Worm (Caenorhabditis elegans): ENCODE data around the gene ZC239.21.
A peak's percentile ranks its signal among the peaks of the same experiment; 100 is the strongest.

The ZC239.21 gene

DNA sequence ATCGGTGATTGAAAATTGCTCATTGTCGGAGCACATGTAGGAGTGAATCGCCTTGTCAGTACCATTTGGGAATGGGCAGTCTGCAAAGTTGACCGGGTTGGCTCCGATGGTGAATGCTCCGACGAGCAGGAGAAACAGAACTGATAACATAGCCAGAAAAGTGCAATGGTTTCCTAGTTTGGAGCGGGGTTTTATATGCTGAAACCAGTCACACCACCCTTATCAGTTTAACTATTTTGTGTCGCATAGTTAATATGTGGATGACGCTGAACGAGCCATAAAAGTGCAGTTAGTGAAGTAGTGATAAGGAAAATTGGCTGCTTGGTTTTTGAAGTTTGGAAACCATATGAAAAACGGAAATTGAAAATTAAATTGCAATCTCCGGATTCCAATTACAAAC, 39.1 kb downstream of the ZC239.21 start, which contains the start of gene C17F4.7:
TSS of gene C17F4.7 (minus strand) at position 180 of the 400 bp plus-strand sequence.
- TF ChIP-seq nhr-129 (tag; optimal IDR thresholded peaks at IDR 0.05) (no peak), R02D3.7 (tag; optimal IDR thresholded peaks at IDR 0.05) (no peak), peb-1 (tag; optimal IDR thresholded peaks at IDR 0.05) (no peak), fos-1 (tag; optimal IDR thresholded peaks at IDR 0.05) (peak; percentile 69), F13H6.1 (tag; optimal IDR thresholded peaks at IDR 0.05) (peak; percentile 2), sma-3 (GFP tag; optimal IDR thresholded peaks at IDR 0.05) (peak; percentile 9), sma-9 (GFP tag; optimal IDR thresholded peaks at IDR 0.05) (peak; percentile 52), sma-9 (tag; optimal IDR thresholded peaks at IDR 0.05) (no peak), ceh-16 (tag; optimal IDR thresholded peaks at IDR 0.05) (no peak), lin-39 (tag; optimal IDR thresholded peaks at IDR 0.05) (no peak), crh-2 (tag; optimal IDR thresholded peaks at IDR 0.05) (peak; percentile 87), gmeb-1 (tag; optimal IDR thresholded peaks at IDR 0.05) (peak; percentile 29)

DNA sequence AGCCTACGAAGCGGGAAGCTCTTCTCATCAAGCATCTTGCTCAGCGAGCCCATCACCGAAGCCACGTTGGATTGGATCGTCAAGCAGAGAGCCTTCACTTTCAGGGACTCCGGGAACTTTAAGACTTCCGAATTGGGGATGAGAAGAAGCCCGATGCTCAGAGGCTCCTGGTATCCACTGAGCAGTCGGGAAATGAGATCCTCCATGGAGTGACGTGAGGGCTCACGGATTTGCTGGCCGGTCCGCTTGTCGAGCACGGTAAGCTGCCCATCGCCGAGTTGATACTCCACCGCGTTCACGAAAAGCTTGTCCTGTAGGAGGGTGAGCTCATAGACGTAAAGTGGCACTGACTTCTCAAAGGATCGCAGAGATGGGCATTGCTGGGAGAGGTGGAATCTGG, 40.8 kb downstream of the ZC239.21 start:
- TF ChIP-seq mdl-1 (tag; optimal IDR thresholded peaks at IDR 0.05) (no peak), ceh-16 (tag; optimal IDR thresholded peaks at IDR 0.05) (no peak), ZK546.5 (tag; optimal IDR thresholded peaks at IDR 0.05) (no peak), ceh-82 (tag; optimal IDR thresholded peaks at IDR 0.05) (no peak), blmp-1 (tag; optimal IDR thresholded peaks at IDR 0.05; ENCODE audit: insufficient read depth) (no peak), nhr-11 (tag; optimal IDR thresholded peaks at IDR 0.05) (no peak), lin-39 (tag; optimal IDR thresholded peaks at IDR 0.05) (no peak)

DNA sequence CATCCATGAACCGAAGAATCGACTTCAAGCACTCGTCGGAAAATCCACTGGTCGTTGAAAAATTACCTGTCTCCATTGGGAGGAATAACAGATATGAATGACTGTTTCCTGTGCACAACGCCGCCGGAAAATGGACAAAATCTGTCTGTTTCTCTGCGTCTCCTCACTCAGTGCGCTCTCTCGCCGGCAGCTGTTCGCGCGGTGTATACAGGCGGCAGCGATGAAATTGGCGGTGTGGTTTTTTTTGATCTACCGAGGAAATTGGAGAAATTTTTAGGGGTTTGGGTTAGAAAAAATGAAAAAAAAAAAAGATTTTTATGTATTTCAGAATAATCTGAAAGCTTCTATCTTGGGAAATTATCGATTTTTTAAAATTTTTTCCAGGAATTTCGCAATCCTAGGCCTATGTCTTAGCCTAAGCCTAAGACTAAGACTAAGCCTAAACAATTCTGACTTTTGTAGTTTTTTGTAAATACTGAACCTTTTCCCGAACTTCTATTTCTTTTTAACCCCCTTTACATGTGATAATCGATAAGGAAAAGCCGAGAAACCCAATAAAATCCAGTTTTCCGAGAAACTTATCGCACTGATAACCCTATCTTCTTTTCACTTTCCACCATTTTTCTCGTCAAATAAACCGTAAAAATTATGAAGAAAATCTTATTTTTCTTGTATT, 41.4 kb downstream of the ZC239.21 start, which contains the start of the genes fbxc-50 and C17F4.2:
TSS of gene fbxc-50 (minus strand) at position 81 of the 676 bp plus-strand sequence.
TSS of gene C17F4.2 (plus strand) at position 626 of the 676 bp plus-strand sequence.
- no peak for TF ChIP-seq R02D3.7 (tag; optimal IDR thresholded peaks at IDR 0.05)
- TF ChIP-seq ceh-16 (tag; optimal IDR thresholded peaks at IDR 0.05), result no peak
- no peak for TF ChIP-seq ama-1 (optimal IDR thresholded peaks at IDR 0.05)
- no peak for TF ChIP-seq sma-9 (GFP tag; optimal IDR thresholded peaks at IDR 0.05)
- TF ChIP-seq sma-9 (tag; optimal IDR thresholded peaks at IDR 0.05), result no peak
- TF ChIP-seq aly-2 (tag; optimal IDR thresholded peaks at IDR 0.05), result no peak
- no peak for TF ChIP-seq zag-1 (tag; optimal IDR thresholded peaks at IDR 0.05)
- no peak for TF ChIP-seq blmp-1 (tag; optimal IDR thresholded peaks at IDR 0.05; ENCODE audit: insufficient read depth)
- no peak for TF ChIP-seq nhr-10 (tag; optimal IDR thresholded peaks at IDR 0.05)
- no peak for TF ChIP-seq mab-5 (tag; optimal IDR thresholded peaks at IDR 0.05)
- no peak for TF ChIP-seq lin-11 (tag; optimal IDR thresholded peaks at IDR 0.05)
- TF ChIP-seq ceh-82 (tag; optimal IDR thresholded peaks at IDR 0.05), result no peak
- no peak for TF ChIP-seq nhr-77 (tag; optimal IDR thresholded peaks at IDR 0.05)
- no peak for TF ChIP-seq nhr-23 (tag; optimal IDR thresholded peaks at IDR 0.05)

DNA sequence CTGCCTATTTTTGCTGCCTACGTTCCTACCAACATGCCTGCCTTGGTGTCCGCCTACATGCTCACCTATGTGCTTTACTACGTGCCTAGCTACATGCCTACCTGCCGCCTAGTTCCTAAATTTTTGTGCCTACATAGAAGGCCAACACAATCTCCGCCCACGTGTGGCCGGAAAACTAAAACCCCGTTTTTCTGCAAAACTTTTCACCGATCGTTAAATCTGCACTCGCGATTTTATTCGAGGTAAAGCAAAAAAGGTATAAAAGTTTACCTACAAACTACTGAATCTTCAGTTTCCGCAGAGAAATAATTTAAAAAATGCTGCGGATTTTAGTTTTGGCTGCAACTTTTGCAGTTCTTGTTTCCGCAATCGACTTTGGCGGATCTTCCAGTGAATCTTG, 42.7 kb downstream of the ZC239.21 start, which contains the start of gene clec-124:
TSS of gene clec-124 (plus strand) at position 301 of the 400 bp plus-strand sequence.
- TF ChIP-seq unc-39 (tag; optimal IDR thresholded peaks at IDR 0.05), result no peak
- no peak for TF ChIP-seq sem-4 (tag; optimal IDR thresholded peaks at IDR 0.05)
- TF ChIP-seq ZK546.5 (tag; optimal IDR thresholded peaks at IDR 0.05), result no peak
- TF ChIP-seq nhr-21 (tag; optimal IDR thresholded peaks at IDR 0.05), result no peak
- no peak for TF ChIP-seq ztf-1 (GFP tag; conservative IDR thresholded peaks at IDR 0.05)
- no peak for TF ChIP-seq skn-1 (tag; optimal IDR thresholded peaks at IDR 0.05)
- no peak for TF ChIP-seq blmp-1 (tag; optimal IDR thresholded peaks at IDR 0.05; ENCODE audit: insufficient read depth)
- TF ChIP-seq ztf-11 (tag; optimal IDR thresholded peaks at IDR 0.05), result no peak
- no peak for TF ChIP-seq nhr-12 (tag; optimal IDR thresholded peaks at IDR 0.05)
- TF ChIP-seq lin-39 (tag; optimal IDR thresholded peaks at IDR 0.05), result no peak
- no peak for TF ChIP-seq elt-1 (tag; optimal IDR thresholded peaks at IDR 0.05)
- TF ChIP-seq alr-1 (tag; optimal IDR thresholded peaks at IDR 0.05), result no peak
- TF ChIP-seq C34F6.9 (tag; optimal IDR thresholded peaks at IDR 0.05), result no peak
- no peak for TF ChIP-seq nhr-6 (tag; optimal IDR thresholded peaks at IDR 0.05)
- TF ChIP-seq F13H6.1 (tag; optimal IDR thresholded peaks at IDR 0.05), result no peak
